Worm (Caenorhabditis elegans): Measurements from ENCODE around the gene R07H5.9.

The R07H5.9 gene

ce11 chrIV:11207186-11207585 lies at the start of gene R07H5.9:
Gene R07H5.9, plus strand, starts transcription at chrIV:11207486.
- TF ChIP-seq nhr-80 (tag; optimal IDR thresholded peaks at IDR 0.05) (no peak), ceh-100 (GFP tag; IDR thresholded peaks at IDR 0.05) (no peak), lin-26 (GFP tag; IDR thresholded peaks at IDR 0.05) (no peak), die-1 (tag; optimal IDR thresholded peaks at IDR 0.05) (no peak), hrde-1 (tag; optimal IDR thresholded peaks at IDR 0.05; ENCODE audit: borderline replicate concordance) (no peak), ztf-25 (GFP tag; IDR thresholded peaks at IDR 0.05) (no peak), F23B12.7 (tag; optimal IDR thresholded peaks at IDR 0.05; ENCODE audit: insufficient read depth) (no peak), ztf-18 (tag; optimal IDR thresholded peaks at IDR 0.05) (no peak), attf-3 (GFP tag; conservative IDR thresholded peaks at IDR 0.05) (no peak), tlf-1 (GFP tag; optimal IDR thresholded peaks at IDR 0.05) (no peak), rcor-1 (GFP tag; IDR thresholded peaks at IDR 0.05) (no peak), ceh-58 (GFP tag; IDR thresholded peaks at IDR 0.05) (no peak), cebp-2 (GFP tag; IDR thresholded peaks at IDR 0.05) (no peak), nhr-27 (tag; optimal IDR thresholded peaks at IDR 0.05) (no peak), F39B2.1 (GFP tag; IDR thresholded peaks at IDR 0.05) (no peak)

ce11 chrIV:11159886-11160285 lies 47.4 kb upstream of the R07H5.9 start, which contains the start of gene mboa-4:
Gene mboa-4, minus strand, starts transcription at chrIV:11159986.
- TF ChIP-seq dpff-1 (tag; optimal IDR thresholded peaks at IDR 0.05): no peak
- TF ChIP-seq sea-2 (GFP tag; IDR thresholded peaks at IDR 0.05): no peak
- no peak for TF ChIP-seq ceh-100 (GFP tag; IDR thresholded peaks at IDR 0.05)
- no peak for TF ChIP-seq pbrm-1 (GFP tag; IDR thresholded peaks at IDR 0.05)
- TF ChIP-seq nhr-27 (tag; optimal IDR thresholded peaks at IDR 0.05): no peak
- no peak for TF ChIP-seq Y79H2A.3 (GFP tag; conservative IDR thresholded peaks at IDR 0.05)
- no peak for TF ChIP-seq lin-26 (GFP tag; IDR thresholded peaks at IDR 0.05)
- no peak for TF ChIP-seq cebp-2 (GFP tag; IDR thresholded peaks at IDR 0.05)
- no peak for TF ChIP-seq zim-3 (tag; optimal IDR thresholded peaks at IDR 0.05)
- no peak for TF ChIP-seq him-1 (tag; optimal IDR thresholded peaks at IDR 0.05)
- TF ChIP-seq ceh-91 (GFP tag; IDR thresholded peaks at IDR 0.05): no peak
- no peak for TF ChIP-seq F33H1.4 (GFP tag; IDR thresholded peaks at IDR 0.05)
- TF ChIP-seq nfya-2 (GFP tag; IDR thresholded peaks at IDR 0.05): no peak
- no peak for TF ChIP-seq F37B4.10 (GFP tag; IDR thresholded peaks at IDR 0.05)
- no peak for TF ChIP-seq ztf-22 (GFP tag; optimal IDR thresholded peaks at IDR 0.05)
- no peak for TF ChIP-seq ets-4 (GFP tag; optimal IDR thresholded peaks at IDR 0.05)
- no peak for TF ChIP-seq let-607 (tag; optimal IDR thresholded peaks at IDR 0.05)
- no peak for TF ChIP-seq F39B2.1 (GFP tag; IDR thresholded peaks at IDR 0.05)

ce11 chrIV:11160707-11161106 lies 46.6 kb upstream of the R07H5.9 start, which contains the start of gene C08F8.15:
Gene C08F8.15, minus strand, starts transcription at chrIV:11160807.
- TF ChIP-seq ets-4 (GFP tag; optimal IDR thresholded peaks at IDR 0.05) (no peak), madf-6 (GFP tag; IDR thresholded peaks at IDR 0.05) (no peak), let-607 (tag; optimal IDR thresholded peaks at IDR 0.05) (no peak), B0035.1 (tag; optimal IDR thresholded peaks at IDR 0.05) (no peak), F33H1.4 (GFP tag; IDR thresholded peaks at IDR 0.05) (no peak), nhr-179 (tag; optimal IDR thresholded peaks at IDR 0.05) (no peak), dox-1 (GFP tag; IDR thresholded peaks at IDR 0.05) (no peak), mxl-1 (tag; optimal IDR thresholded peaks at IDR 0.05) (no peak), ceh-91 (GFP tag; IDR thresholded peaks at IDR 0.05) (no peak)

ce11 chrIV:11162451-11162850 lies 44.8 kb upstream of the R07H5.9 start, which contains the start of gene fbxb-9:
Gene fbxb-9, minus strand, starts transcription at chrIV:11162551.
- no peak for TF ChIP-seq ztf-26 (tag; optimal IDR thresholded peaks at IDR 0.05)
- TF ChIP-seq ceh-58 (GFP tag; IDR thresholded peaks at IDR 0.05): no peak
- TF ChIP-seq nfya-2 (GFP tag; IDR thresholded peaks at IDR 0.05): no peak
- no peak for TF ChIP-seq ceh-100 (GFP tag; IDR thresholded peaks at IDR 0.05)
- TF ChIP-seq sea-2 (GFP tag; IDR thresholded peaks at IDR 0.05): no peak
- no peak for TF ChIP-seq madf-8 (GFP tag; conservative IDR thresholded peaks at IDR 0.05)
- TF ChIP-seq zfh-2 (GFP tag; conservative IDR thresholded peaks at IDR 0.05): no peak
- TF ChIP-seq C06A6.2 (GFP tag; conservative IDR thresholded peaks at IDR 0.05): no peak
- no peak for TF ChIP-seq bed-1 (GFP tag; IDR thresholded peaks at IDR 0.05)
- TF ChIP-seq egrh-3 (GFP tag; IDR thresholded peaks at IDR 0.05): no peak
- TF ChIP-seq nhr-80 (tag; optimal IDR thresholded peaks at IDR 0.05): no peak
- no peak for TF ChIP-seq F39B2.1 (GFP tag; IDR thresholded peaks at IDR 0.05)
- TF ChIP-seq B0336.3 (GFP tag; IDR thresholded peaks at IDR 0.05): no peak
- TF ChIP-seq attf-5 (GFP tag; optimal IDR thresholded peaks at IDR 0.05): no peak
- TF ChIP-seq egl-44 (GFP tag; IDR thresholded peaks at IDR 0.05): no peak
- no peak for TF ChIP-seq chd-7 (tag; optimal IDR thresholded peaks at IDR 0.05)
- no peak for TF ChIP-seq Y79H2A.3 (GFP tag; conservative IDR thresholded peaks at IDR 0.05)

Measured in whole organism, young adult.